In the genomic region with DNA sequence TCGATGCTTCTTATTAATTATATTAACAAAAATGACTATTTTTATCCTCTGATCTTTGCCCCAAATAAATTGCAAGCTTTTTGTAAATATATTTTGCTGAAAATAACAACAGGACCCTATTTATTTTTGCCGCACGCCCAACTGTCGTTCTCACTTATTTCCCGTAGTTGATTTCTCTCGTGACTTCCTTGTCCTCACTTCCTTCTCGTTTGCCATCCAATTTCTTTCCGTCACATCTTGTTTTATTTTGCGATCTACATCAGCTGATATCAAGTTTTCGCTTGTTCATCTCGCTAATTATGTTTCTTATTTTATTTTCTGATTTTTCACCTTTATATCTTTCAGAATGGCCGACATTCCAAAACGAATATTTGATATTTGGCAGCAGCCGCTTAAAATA, we compare ENCODE assay signal across 4 worm cellular contexts.
A peak's percentile ranks its signal among the peaks of the same experiment; 100 is the strongest.
TF ChIP-seq lines count a peak whose summit lies in the region.

F48F7.5 (plus strand) TSS at position 340 of the 400 bp plus-strand sequence.

TF ChIP-seq in whole organism, L1 larva, 84 proteins besides CTCF, POLR2A, EP300 and RAD21 (continued from another document and continues in another):
- TF ChIP-seq pqm-1 (tag; optimal IDR thresholded peaks at IDR 0.05; lab: Kevin White, UChicago) (no peak), ama-1 (optimal IDR thresholded peaks at IDR 0.05; lab: Kevin White, UChicago) (no peak), unc-62 (GFP tag; optimal IDR thresholded peaks at IDR 0.05; lab: Kevin White, UChicago) (no peak), vab-15 (tag; optimal IDR thresholded peaks at IDR 0.05; lab: Kevin White, UChicago) (peak; percentile 38), sox-4 (tag; optimal IDR thresholded peaks at IDR 0.05; lab: Kevin White, UChicago) (no peak), C04F5.9 (tag; optimal IDR thresholded peaks at IDR 0.05; lab: Kevin White, UChicago) (no peak), nhr-237 (tag; optimal IDR thresholded peaks at IDR 0.05; lab: Kevin White, UChicago) (no peak), mep-1 (tag; optimal IDR thresholded peaks at IDR 0.05; lab: Kevin White, UChicago) (no peak), zip-4 (GFP tag; optimal IDR thresholded peaks at IDR 0.05; lab: Kevin White, UChicago) (no peak), jun-1 (tag; optimal IDR thresholded peaks at IDR 0.05; lab: Kevin White, UChicago) (no peak), fkh-8 (tag; optimal IDR thresholded peaks at IDR 0.05; lab: Kevin White, UChicago) (no peak), aly-2 (tag; optimal IDR thresholded peaks at IDR 0.05; lab: Kevin White, UChicago) (no peak), ets-5 (GFP tag; IDR thresholded peaks at IDR 0.05; lab: Robert Waterston, UW) (no peak), sup-37 (GFP tag; optimal IDR thresholded peaks at IDR 0.05; lab: Kevin White, UChicago) (no peak), nhr-76 (tag; optimal IDR thresholded peaks at IDR 0.05; lab: Kevin White, UChicago) (no peak), unc-98 (GFP tag; IDR thresholded peaks at IDR 0.05; lab: Robert Waterston, UW) (no peak), elt-2 (tag; optimal IDR thresholded peaks at IDR 0.05; lab: Kevin White, UChicago) (no peak), fos-1 (tag; optimal IDR thresholded peaks at IDR 0.05; lab: Kevin White, UChicago) (no peak), ztf-4 (tag; optimal IDR thresholded peaks at IDR 0.05; lab: Kevin White, UChicago) (peak; percentile 44), isw-1 (GFP tag; IDR thresholded peaks at IDR 0.05; lab: Robert Waterston, UW) (no peak), nhr-71 (tag; optimal IDR thresholded peaks at IDR 0.05; lab: Kevin White, UChicago) (peak; percentile 82), mab-9 (GFP tag; IDR thresholded peaks at IDR 0.05; lab: Robert Waterston, UW) (no peak), nhr-12 (tag; optimal IDR thresholded peaks at IDR 0.05; lab: Kevin White, UChicago) (no peak), egl-27 (tag; optimal IDR thresholded peaks at IDR 0.05; lab: Kevin White, UChicago) (no peak), rnt-1 (tag; optimal IDR thresholded peaks at IDR 0.05; lab: Kevin White, UChicago) (peak; percentile 50), lin-15B (tag; optimal IDR thresholded peaks at IDR 0.05; lab: Kevin White, UChicago) (no peak), F16B12.6 (tag; optimal IDR thresholded peaks at IDR 0.05; lab: Kevin White, UChicago) (no peak), ceh-63 (GFP tag; optimal IDR thresholded peaks at IDR 0.05; lab: Kevin White, UChicago) (no peak), egl-13 (tag; optimal IDR thresholded peaks at IDR 0.05; lab: Kevin White, UChicago) (no peak), C34B4.2 (tag; optimal IDR thresholded peaks at IDR 0.05; lab: Kevin White, UChicago) (no peak), efl-3 (GFP tag; optimal IDR thresholded peaks at IDR 0.05; lab: Kevin White, UChicago) (no peak), ceh-88 (GFP tag; IDR thresholded peaks at IDR 0.05; lab: Robert Waterston, UW) (no peak), nhr-28 (tag; optimal IDR thresholded peaks at IDR 0.05; lab: Kevin White, UChicago) (no peak), lsy-2 (tag; optimal IDR thresholded peaks at IDR 0.05; lab: Kevin White, UChicago) (peak; percentile 19 to 29)

TF ChIP-seq in whole organism, L2 larva, 48 proteins besides CTCF, POLR2A, EP300 and RAD21 (continued from another document):
- no peak for TF ChIP-seq elt-1 (tag; optimal IDR thresholded peaks at IDR 0.05; lab: Kevin White, UChicago)
- no peak for TF ChIP-seq fos-1 (tag; optimal IDR thresholded peaks at IDR 0.05; lab: Kevin White, UChicago)
- no peak for TF ChIP-seq nhr-23 (tag; optimal IDR thresholded peaks at IDR 0.05; lab: Kevin White, UChicago)
- TF ChIP-seq mdl-1 (tag; optimal IDR thresholded peaks at IDR 0.05; lab: Kevin White, UChicago) = peak in 1 of 2 experiments; percentile 50
- TF ChIP-seq dmd-4 (tag; optimal IDR thresholded peaks at IDR 0.05; lab: Kevin White, UChicago) = no peak
- peak; percentile 13 for TF ChIP-seq nhr-6 (tag; optimal IDR thresholded peaks at IDR 0.05; lab: Kevin White, UChicago)
- no peak for TF ChIP-seq lin-11 (tag; optimal IDR thresholded peaks at IDR 0.05; lab: Kevin White, UChicago)
- TF ChIP-seq alr-1 (tag; optimal IDR thresholded peaks at IDR 0.05; lab: Kevin White, UChicago) = no peak
- peak; percentile 76 for TF ChIP-seq nhr-129 (tag; optimal IDR thresholded peaks at IDR 0.05; lab: Kevin White, UChicago)
- no peak for TF ChIP-seq unc-62 (GFP tag; optimal IDR thresholded peaks at IDR 0.05; lab: Kevin White, UChicago)
- peak; percentile 52 for TF ChIP-seq egl-27 (tag; optimal IDR thresholded peaks at IDR 0.05; lab: Kevin White, UChicago)
- peak; percentile 31 for TF ChIP-seq C34F6.9 (tag; optimal IDR thresholded peaks at IDR 0.05; lab: Kevin White, UChicago)
- no peak for TF ChIP-seq nhr-11 (tag; optimal IDR thresholded peaks at IDR 0.05; lab: Kevin White, UChicago)
- no peak for TF ChIP-seq nhr-10 (tag; optimal IDR thresholded peaks at IDR 0.05; lab: Kevin White, UChicago)
- TF ChIP-seq elt-3 (tag; optimal IDR thresholded peaks at IDR 0.05; lab: Kevin White, UChicago) = no peak
- peak; percentile 31 for TF ChIP-seq snpc-4 (tag; optimal IDR thresholded peaks at IDR 0.05; lab: Kevin White, UChicago)
- peak; percentile 86 for TF ChIP-seq sma-9 (GFP tag; optimal IDR thresholded peaks at IDR 0.05; lab: Kevin White, UChicago)
- TF ChIP-seq sma-9 (tag; optimal IDR thresholded peaks at IDR 0.05; lab: Kevin White, UChicago) = no peak
- no peak for TF ChIP-seq zag-1 (tag; optimal IDR thresholded peaks at IDR 0.05; lab: Kevin White, UChicago)
- TF ChIP-seq blmp-1 (tag; optimal IDR thresholded peaks at IDR 0.05; lab: Kevin White, UChicago; ENCODE audit: insufficient read depth) = peak; percentile 64
- no peak for TF ChIP-seq unc-55 (GFP tag; optimal IDR thresholded peaks at IDR 0.05; lab: Kevin White, UChicago)
- no peak for TF ChIP-seq lin-39 (tag; optimal IDR thresholded peaks at IDR 0.05; lab: Kevin White, UChicago)
- no peak for TF ChIP-seq ama-1 (optimal IDR thresholded peaks at IDR 0.05; lab: Kevin White, UChicago)
- TF ChIP-seq sem-4 (tag; optimal IDR thresholded peaks at IDR 0.05; lab: Kevin White, UChicago) = peak; percentile 84
- TF ChIP-seq skn-1 (tag; optimal IDR thresholded peaks at IDR 0.05; lab: Kevin White, UChicago) = no peak
- no peak for TF ChIP-seq lin-13 (GFP tag; optimal IDR thresholded peaks at IDR 0.05; lab: Kevin White, UChicago)
- TF ChIP-seq nhr-25 (tag; optimal IDR thresholded peaks at IDR 0.05; lab: Kevin White, UChicago) = peak; percentile 81
- TF ChIP-seq peb-1 (tag; optimal IDR thresholded peaks at IDR 0.05; lab: Kevin White, UChicago) = no peak
- peak; percentile 22 for TF ChIP-seq ceh-16 (tag; optimal IDR thresholded peaks at IDR 0.05; lab: Kevin White, UChicago)
- peak; percentile 56 for TF ChIP-seq F13H6.1 (tag; optimal IDR thresholded peaks at IDR 0.05; lab: Kevin White, UChicago)
- no peak for TF ChIP-seq nhr-12 (tag; optimal IDR thresholded peaks at IDR 0.05; lab: Kevin White, UChicago)
- no peak for TF ChIP-seq ztf-4 (tag; optimal IDR thresholded peaks at IDR 0.05; lab: Kevin White, UChicago)
- no peak for TF ChIP-seq aly-2 (tag; optimal IDR thresholded peaks at IDR 0.05; lab: Kevin White, UChicago)
- TF ChIP-seq gmeb-1 (tag; optimal IDR thresholded peaks at IDR 0.05; lab: Kevin White, UChicago) = no peak
TF ChIP-seq in whole organism, L2 larva: peak in this region for 16.

TF ChIP-seq in whole organism, L3 larva, 47 proteins besides CTCF, POLR2A, EP300 and RAD21 (continued from another document):
- TF ChIP-seq nhr-25 (tag; optimal IDR thresholded peaks at IDR 0.05; lab: Kevin White, UChicago) (peak; percentile 50), nfya-1 (tag; optimal IDR thresholded peaks at IDR 0.05; lab: Kevin White, UChicago; ENCODE audit: insufficient read depth) (peak; percentile 41), nhr-43 (tag; optimal IDR thresholded peaks at IDR 0.05; lab: Kevin White, UChicago; ENCODE audit: poor library complexity, severe bottlenecking) (peak; percentile 70), snpc-4 (tag; optimal IDR thresholded peaks at IDR 0.05; lab: Kevin White, UChicago) (peak; percentile 38)

TF ChIP-seq in whole organism, L4 larva, 104 proteins besides CTCF, POLR2A, EP300 and RAD21 (continued from another document):
- TF ChIP-seq mes-2 (tag; optimal IDR thresholded peaks at IDR 0.05; lab: Kevin White, UChicago; ENCODE audit: poor library complexity, severe bottlenecking) (peak; percentile 27), lin-29 (GFP tag; IDR thresholded peaks at IDR 0.05; lab: Robert Waterston, UW) (no peak), madf-9 (GFP tag; conservative IDR thresholded peaks at IDR 0.05; lab: Robert Waterston, UW) (no peak), ceh-62 (tag; optimal IDR thresholded peaks at IDR 0.05; lab: Kevin White, UChicago) (no peak), gei-8 (GFP tag; optimal IDR thresholded peaks at IDR 0.05; lab: Kevin White, UChicago) (no peak), hlh-11 (tag; optimal IDR thresholded peaks at IDR 0.05; lab: Kevin White, UChicago) (peak; percentile 80), hlh-30 (tag; optimal IDR thresholded peaks at IDR 0.05; lab: Kevin White, UChicago; ENCODE audit: insufficient read depth) (peak; percentile 83), mxl-3 (GFP tag; optimal IDR thresholded peaks at IDR 0.05; lab: Kevin White, UChicago) (peak; percentile 58), F44E2.7 (GFP tag; IDR thresholded peaks at IDR 0.05; lab: Robert Waterston, UW) (no peak)
